Worm (Caenorhabditis elegans) whole organism, L4 larva: Measurements from ENCODE around the gene T24H10.1.

Experiments used
- ama-1 ChIP-seq: fragments of 150-350 bp; optimal IDR thresholded peaks from 2 replicates; lab custom pipeline; 2014; ENCODE audit warnings: inconsistent platforms, mixed read lengths
- lin-39 ChIP-seq: fragments of 150-350 bp; optimal IDR thresholded peaks from 2 replicates; lab custom pipeline; 2014; ENCODE audit warnings: missing biosample characterization, missing genetic modification reagents, missing genetic modification characterization

ce11 chrII:9097302-9097701 is 1.9 kb upstream of the T24H10.1 start:
- TF ChIP-seq ama-1 (lab: Kevin White, UChicago) (no peak), lin-39 (tag; lab: Kevin White, UChicago) (no peak)
